Worm (Caenorhabditis elegans) whole organism, early embryonic: ENCODE results near the gene C52A10.3.

ENCODE experiments used
- B0310.2 ChIP-seq: sonication (generic microtip); optimal IDR thresholded peaks from 2 replicates; lab custom pipeline; 2016; ENCODE audit warnings: mild to moderate bottlenecking, missing genetic modification characterization, missing compliant biosample characterization
- F13C5.2 ChIP-seq: sonication (generic microtip); optimal IDR thresholded peaks from 2 replicates; lab custom pipeline; 2017; ENCODE audit warnings: mild to moderate bottlenecking, missing genetic modification characterization, inconsistent platforms, missing compliant biosample characterization
- aly-1 ChIP-seq: sonication (generic microtip); optimal IDR thresholded peaks from 2 replicates; lab custom pipeline; 2016; ENCODE audit warnings: missing genetic modification characterization, missing compliant biosample characterization
- ama-1 ChIP-seq: fragments of 150-350 bp; optimal IDR thresholded peaks from 2 replicates; lab custom pipeline; 2014
- ceh-13 ChIP-seq: fragments of 200-800 bp; sonication (Bioruptor generic); optimal IDR thresholded peaks from 2 replicates; lab custom pipeline; 2018; ENCODE audit warnings: mild to moderate bottlenecking, missing genetic modification characterization, missing compliant biosample characterization
- ceh-36 ChIP-seq: sonication (generic microtip); optimal IDR thresholded peaks from 2 replicates; lab custom pipeline; 2016; ENCODE audit warnings: missing genetic modification characterization, inconsistent platforms, missing compliant biosample characterization
- ets-7 ChIP-seq: sonication (generic microtip); optimal IDR thresholded peaks from 2 replicates; lab custom pipeline; 2016; ENCODE audit warnings: missing genotype, missing genetic modification characterization, missing compliant biosample characterization
- flt-1 ChIP-seq: fragments of 200-800 bp; sonication (Bioruptor generic); IDR thresholded peaks from 2 replicates; pipeline ENCODE4 v1.3.6; 2022; ENCODE audit warnings: missing genetic modification characterization, missing compliant biosample characterization
- hmbx-1 ChIP-seq: sonication (generic microtip); optimal IDR thresholded peaks from 2 replicates; lab custom pipeline; 2016; ENCODE audit warnings: mild to moderate bottlenecking, missing genetic modification characterization, missing compliant biosample characterization
- hmg-4 ChIP-seq: fragments of 200-800 bp; sonication (Bioruptor generic); optimal IDR thresholded peaks from 2 replicates; lab custom pipeline; 2018; ENCODE audit warnings: mild to moderate bottlenecking, missing genetic modification characterization, missing compliant biosample characterization
- hnd-1 ChIP-seq: sonication (generic microtip); optimal IDR thresholded peaks from 2 replicates; lab custom pipeline; 2016; ENCODE audit warnings: missing genetic modification characterization, missing compliant biosample characterization
- pes-1 ChIP-seq: fragments of 200-800 bp; sonication (Bioruptor generic); IDR thresholded peaks from 2 replicates; pipeline ENCODE4 v1.3.6; 2022; ENCODE audit warnings: missing genetic modification reagents, missing genetic modification characterization, missing compliant biosample characterization
- scrt-1 ChIP-seq: fragments of 200-800 bp; sonication (Bioruptor generic); IDR thresholded peaks from 2 replicates; pipeline ENCODE4 v1.3.6; 2022; ENCODE audit warnings: missing genetic modification characterization, missing compliant biosample characterization
- sea-1 ChIP-seq: fragments of 200-800 bp; sonication (Bioruptor generic); conservative IDR thresholded peaks from 2 replicates; pipeline ENCODE4 v1.3.6; 2022; ENCODE audit warnings: missing genetic modification characterization, missing compliant biosample characterization
- tbx-11 ChIP-seq: fragments of 200-800 bp; sonication (Bioruptor generic); IDR thresholded peaks from 2 replicates; pipeline ENCODE4 v1.3.6; 2022; ENCODE audit warnings: missing genetic modification characterization, missing compliant biosample characterization
- tbx-37 ChIP-seq: fragments of 200-800 bp; sonication (Bioruptor generic); conservative IDR thresholded peaks from 2 replicates; pipeline ENCODE4 v1.3.6; 2022; ENCODE audit warnings: missing genetic modification reagents, missing genetic modification characterization, missing compliant biosample characterization
- tra-4 ChIP-seq: sonication (generic microtip); optimal IDR thresholded peaks from 2 replicates; lab custom pipeline; 2017; ENCODE audit warnings: missing genetic modification characterization, missing compliant biosample characterization

Gene C52A10.3

ce11 chrV:5233777-5234176 lies 5.5 kb downstream of the C52A10.3 start, which contains the start of gene cest-32:
TSS of gene cest-32 (minus strand) at chrV:5233891.
- no peak for TF ChIP-seq ceh-13
- TF ChIP-seq ama-1 (lab: Kevin White, UChicago) = no peak
- TF ChIP-seq ets-7 (tag; lab: Kevin White, UChicago) = no peak
- TF ChIP-seq F13C5.2 (tag; lab: Kevin White, UChicago) = no peak
- TF ChIP-seq hnd-1 (tag; lab: Kevin White, UChicago) = no peak
- no peak for TF ChIP-seq flt-1
- TF ChIP-seq aly-1 = no peak
- no peak for TF ChIP-seq hmg-4
- TF ChIP-seq tbx-37 (GFP tag; lab: Robert Waterston, UW) = no peak
- no peak for TF ChIP-seq tra-4 (tag; lab: Kevin White, UChicago)
- TF ChIP-seq B0310.2 = no peak
- TF ChIP-seq scrt-1 (GFP tag; lab: Robert Waterston, UW) = no peak
- TF ChIP-seq sea-1 (GFP tag; lab: Robert Waterston, UW) = no peak
- TF ChIP-seq ceh-36 (tag; lab: Kevin White, UChicago) = no peak
- no peak for TF ChIP-seq hmbx-1 (tag; lab: Kevin White, UChicago)
- TF ChIP-seq pes-1 (GFP tag; lab: Robert Waterston, UW) = no peak
- TF ChIP-seq tbx-11 (GFP tag; lab: Robert Waterston, UW) = no peak

DNA sequence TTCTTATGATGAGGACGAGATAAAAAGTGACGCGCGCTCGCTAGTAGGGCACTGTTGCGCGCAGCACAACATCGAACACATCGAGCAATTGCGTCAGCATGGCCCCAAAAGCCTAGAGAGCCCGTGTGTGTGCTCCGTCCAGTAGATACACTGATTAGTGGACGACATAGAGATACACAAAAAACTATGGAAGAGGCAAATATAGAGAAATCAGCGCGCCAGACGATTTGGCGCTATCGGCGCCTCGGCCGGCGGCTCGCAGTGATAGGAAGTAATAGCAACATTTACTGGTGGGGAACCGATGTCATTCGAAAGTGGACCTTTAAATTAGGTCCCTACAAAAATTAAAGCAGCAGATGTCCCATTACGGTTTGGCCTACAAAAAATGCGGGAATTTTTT lies 10.8 kb downstream of the C52A10.3 start:
- TF ChIP-seq pes-1 (GFP tag; lab: Robert Waterston, UW) (no peak), ama-1 (lab: Kevin White, UChicago) (no peak), B0310.2 (no peak), tra-4 (tag; lab: Kevin White, UChicago) (no peak), sea-1 (GFP tag; lab: Robert Waterston, UW) (no peak), ceh-36 (tag; lab: Kevin White, UChicago) (no peak), tbx-11 (GFP tag; lab: Robert Waterston, UW) (no peak)

- TF ChIP-seq ets-7 (tag; lab: Kevin White, UChicago) (no peak), hmg-4 (no peak), F13C5.2 (tag; lab: Kevin White, UChicago) (no peak), tra-4 (tag; lab: Kevin White, UChicago) (no peak), tbx-11 (GFP tag; lab: Robert Waterston, UW) (no peak)
Measured at ce11 chrV:5225660-5226059, 13.6 kb downstream of the C52A10.3 start.

DNA sequence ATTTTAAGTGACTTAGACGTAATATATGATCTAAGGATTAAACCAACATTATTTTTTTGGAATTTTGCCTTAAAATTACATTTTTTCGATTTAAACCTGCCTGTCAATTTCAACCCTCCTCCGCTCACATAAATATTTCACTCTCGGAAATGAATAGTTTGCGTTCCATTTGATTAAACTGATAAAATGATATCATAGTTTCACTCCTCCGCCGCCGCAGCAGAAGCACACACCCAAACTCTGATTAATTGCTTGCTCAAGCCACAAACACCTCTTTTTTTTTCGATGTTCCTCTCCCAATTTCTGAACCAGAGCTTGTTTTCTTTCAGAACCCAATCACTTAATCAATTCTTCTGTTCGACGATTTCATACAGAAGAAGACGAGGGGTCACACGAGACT lies 16.3 kb downstream of the C52A10.3 start, which contains the start of gene Y49G5B.1:
TSS of gene Y49G5B.1 (plus strand) at position 324 of the 400 bp plus-strand sequence.
- no peak for TF ChIP-seq ama-1 (lab: Kevin White, UChicago)
- TF ChIP-seq hmg-4 = no peak
- no peak for TF ChIP-seq sea-1 (GFP tag; lab: Robert Waterston, UW)
- TF ChIP-seq flt-1 = no peak
- no peak for TF ChIP-seq ceh-13
- TF ChIP-seq ceh-36 (tag; lab: Kevin White, UChicago) = no peak
- no peak for TF ChIP-seq ets-7 (tag; lab: Kevin White, UChicago)
- no peak for TF ChIP-seq F13C5.2 (tag; lab: Kevin White, UChicago)
- no peak for TF ChIP-seq tbx-11 (GFP tag; lab: Robert Waterston, UW)
- TF ChIP-seq aly-1 = no peak
- TF ChIP-seq hnd-1 (tag; lab: Kevin White, UChicago) = no peak

DNA sequence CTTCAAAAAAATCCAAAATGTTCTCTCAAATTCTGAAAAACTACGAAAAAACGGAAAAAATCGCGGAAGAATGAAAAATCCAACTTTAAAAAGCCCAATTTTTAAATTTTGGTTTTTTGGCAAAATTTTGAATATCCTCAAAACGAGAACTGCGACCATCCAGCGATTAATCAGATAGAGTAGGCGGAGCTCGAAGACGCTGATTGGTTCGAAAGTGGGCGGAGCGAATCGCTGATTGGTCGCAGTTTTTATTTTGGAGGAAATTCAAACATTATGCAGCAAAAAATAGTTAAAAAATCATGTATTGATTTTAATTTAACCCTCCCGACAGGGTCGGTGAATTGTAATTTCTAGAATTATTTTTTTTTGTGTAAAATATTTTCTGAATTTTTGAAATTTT lies 25.6 kb downstream of the C52A10.3 start:
- TF ChIP-seq tbx-11 (GFP tag; lab: Robert Waterston, UW) (no peak), hmg-4 (no peak), aly-1 (no peak), pes-1 (GFP tag; lab: Robert Waterston, UW) (no peak), scrt-1 (GFP tag; lab: Robert Waterston, UW) (no peak), F13C5.2 (tag; lab: Kevin White, UChicago) (no peak), hnd-1 (tag; lab: Kevin White, UChicago) (no peak), hmbx-1 (tag; lab: Kevin White, UChicago) (no peak), B0310.2 (no peak), ceh-13 (no peak), flt-1 (no peak), ama-1 (lab: Kevin White, UChicago) (no peak)

ce11 chrV:5204127-5204526 lies 35.2 kb downstream of the C52A10.3 start, which contains the start of gene ttc-37:
TSS of gene ttc-37 (plus strand) at chrV:5204475.
- TF ChIP-seq hmg-4 = no peak
- TF ChIP-seq pes-1 (GFP tag; lab: Robert Waterston, UW) = no peak
- no peak for TF ChIP-seq hmbx-1 (tag; lab: Kevin White, UChicago)
- no peak for TF ChIP-seq tbx-11 (GFP tag; lab: Robert Waterston, UW)
- no peak for TF ChIP-seq scrt-1 (GFP tag; lab: Robert Waterston, UW)
- no peak for TF ChIP-seq tra-4 (tag; lab: Kevin White, UChicago)

ce11 chrV:5203643-5204042 lies 35.7 kb downstream of the C52A10.3 start:
- TF ChIP-seq B0310.2 (no peak), tra-4 (tag; lab: Kevin White, UChicago) (no peak), ama-1 (lab: Kevin White, UChicago) (no peak), pes-1 (GFP tag; lab: Robert Waterston, UW) (no peak), tbx-11 (GFP tag; lab: Robert Waterston, UW) (no peak), aly-1 (no peak), scrt-1 (GFP tag; lab: Robert Waterston, UW) (no peak), ceh-13 (no peak), ceh-36 (tag; lab: Kevin White, UChicago) (no peak), hmg-4 (no peak), F13C5.2 (tag; lab: Kevin White, UChicago) (no peak), ets-7 (tag; lab: Kevin White, UChicago) (no peak)

ce11 chrV:5201706-5202105 lies 37.6 kb downstream of the C52A10.3 start:
- TF ChIP-seq B0310.2 (no peak), hmbx-1 (tag; lab: Kevin White, UChicago) (no peak), ama-1 (lab: Kevin White, UChicago) (no peak), scrt-1 (GFP tag; lab: Robert Waterston, UW) (no peak), tbx-37 (GFP tag; lab: Robert Waterston, UW) (no peak), ceh-36 (tag; lab: Kevin White, UChicago) (no peak), sea-1 (GFP tag; lab: Robert Waterston, UW) (no peak), flt-1 (no peak), pes-1 (GFP tag; lab: Robert Waterston, UW) (no peak)
